Worm (Caenorhabditis elegans) whole organism, L3 larva: ENCODE data around the gene his-42.
A peak's percentile ranks its signal among the peaks of the same experiment; 100 is the strongest.

Experiments used
- aly-2 ChIP-seq: fragments of 150-350 bp; optimal IDR thresholded peaks from 2 replicates; lab custom pipeline; 2014; ENCODE audit warnings: missing biosample characterization, missing genetic modification characterization
- elt-1 ChIP-seq: fragments of 150-350 bp; optimal IDR thresholded peaks from 2 replicates; lab custom pipeline; 2014; ENCODE audit warnings: missing biosample characterization, missing genetic modification characterization
- nhr-11 ChIP-seq: fragments of 150-350 bp; optimal IDR thresholded peaks from 2 replicates; lab custom pipeline; 2014; ENCODE audit warnings: missing biosample characterization, missing genetic modification characterization
- nhr-12 ChIP-seq: fragments of 150-350 bp; optimal IDR thresholded peaks from 2 replicates; lab custom pipeline; 2014; ENCODE audit warnings: missing biosample characterization, missing genetic modification characterization
- nhr-237 ChIP-seq: fragments of 150-350 bp; optimal IDR thresholded peaks from 2 replicates; lab custom pipeline; 2014; ENCODE audit warnings: missing biosample characterization, missing genetic modification characterization
- nhr-25 ChIP-seq: sonication (generic microtip); optimal IDR thresholded peaks from 2 replicates; lab custom pipeline; 2017; ENCODE audit warnings: missing biosample characterization, missing genetic modification characterization
- nhr-76 ChIP-seq: fragments of 150-350 bp; sonication (generic microtip); optimal IDR thresholded peaks from 5 replicates; lab custom pipeline; 2014; ENCODE audit warnings: missing biosample characterization, missing genetic modification characterization
- pqm-1 ChIP-seq: fragments of 150-350 bp; optimal IDR thresholded peaks from 2 replicates; lab custom pipeline; 2017; ENCODE audit warnings: missing biosample characterization, missing genetic modification characterization, inconsistent platforms
- sea-2 ChIP-seq: fragments of 150-350 bp; sonication (generic microtip); optimal IDR thresholded peaks from 4 replicates; lab custom pipeline; 2014; ENCODE audit warnings: missing biosample characterization, missing genetic modification reagents, missing genetic modification characterization
- snpc-4 ChIP-seq: fragments of 150-350 bp; optimal IDR thresholded peaks from 2 replicates; lab custom pipeline; 2014; ENCODE audit warnings: missing biosample characterization, missing genetic modification characterization

ce11 chrII:13813950-13814349 lies 14.5 kb downstream of the his-42 start:
- TF ChIP-seq sea-2 (GFP tag; lab: Kevin White, UChicago) (no peak), pqm-1 (tag; lab: Kevin White, UChicago) (peak; percentile 35), aly-2 (no peak), nhr-12 (tag; lab: Kevin White, UChicago) (no peak), nhr-76 (tag; lab: Kevin White, UChicago) (no peak), nhr-11 (tag; lab: Kevin White, UChicago) (no peak), nhr-237 (tag; lab: Kevin White, UChicago) (no peak), snpc-4 (tag; lab: Kevin White, UChicago) (no peak), nhr-25 (no peak), elt-1 (tag; lab: Kevin White, UChicago) (no peak)
